Fruit fly (Drosophila melanogaster): Measurements from ENCODE around the gene CG3402.

Gene CG3402

DNA sequence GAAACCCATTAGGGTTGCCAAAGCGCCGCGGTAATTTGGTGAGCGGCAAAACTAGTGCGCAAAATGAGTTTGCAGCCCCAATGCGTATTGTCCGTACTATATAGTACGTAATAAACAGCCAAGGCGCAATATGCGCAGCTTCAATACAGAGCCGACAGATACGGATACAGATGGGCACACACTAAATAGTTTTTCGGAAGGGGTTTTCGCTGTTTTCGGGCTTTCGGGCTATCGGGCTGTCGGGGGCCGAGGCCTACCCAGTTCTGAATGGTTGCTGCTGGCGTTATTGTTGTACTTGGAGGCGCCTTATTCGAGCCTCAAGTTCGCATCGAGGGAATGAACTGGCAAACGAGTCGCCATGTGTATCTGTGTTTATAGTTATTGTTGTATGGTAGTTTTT is 22.0 kb downstream of the CG3402 start (continued):
- TF ChIP-seq Opbp (GFP tag; IDR thresholded peaks at IDR 0.05; ENCODE audit: partially characterized antibody) (no peak), TFAM (GFP tag; optimal IDR thresholded peaks at IDR 0.05) (no peak), dpn (GFP tag; optimal IDR thresholded peaks at IDR 0.05) (no peak), CG6689 (GFP tag; IDR thresholded peaks at IDR 0.05) (no peak), psq (GFP tag; optimal IDR thresholded peaks at IDR 0.05) (no peak), kah (GFP tag; optimal IDR thresholded peaks at IDR 0.05) (no peak), CG1233 (GFP tag; optimal IDR thresholded peaks at IDR 0.05) (no peak), pan (optimal IDR thresholded peaks at IDR 0.05) (no peak), pan (GFP tag; optimal IDR thresholded peaks at IDR 0.05 in 1 of 2, IDR thresholded peaks at IDR 0.05 in 1 of 2) (peak in 1 of 2 experiments; percentile 28), Fer3 (tag; optimal IDR thresholded peaks at IDR 0.05) (no peak), vfl (GFP tag; optimal IDR thresholded peaks at IDR 0.05) (no peak), grau (tag; optimal IDR thresholded peaks at IDR 0.05) (no peak), trh (GFP tag; optimal IDR thresholded peaks at IDR 0.05) (no peak), sens (GFP tag) (peak; percentile 81), CG9215 (GFP tag; IDR thresholded peaks at IDR 0.05) (no peak), klu (GFP tag; IDR thresholded peaks at IDR 0.05) (no peak), vvl (GFP tag; IDR thresholded peaks at IDR 0.05) (no peak), CG31365 (tag; optimal IDR thresholded peaks at IDR 0.05) (no peak), CG7987 (GFP tag; optimal IDR thresholded peaks at IDR 0.05) (no peak), CG6683 (GFP tag; optimal IDR thresholded peaks at IDR 0.05) (no peak), pnt (GFP tag; optimal IDR thresholded peaks at IDR 0.05) (no peak), CG11093 (GFP tag; IDR thresholded peaks at IDR 0.05) (no peak), p53 (GFP tag; optimal IDR thresholded peaks at IDR 0.05) (no peak), CG6254 (GFP tag; optimal IDR thresholded peaks at IDR 0.05) (no peak), ATbp (GFP tag; optimal IDR thresholded peaks at IDR 0.05) (no peak), CG12104 (GFP tag; optimal IDR thresholded peaks at IDR 0.05) (no peak), sob (GFP tag; IDR thresholded peaks at IDR 0.05) (peak; percentile 29; the same call in 1 of the 2 replicates), CG11560 (tag; IDR thresholded peaks at IDR 0.05) (no peak), tap (tag; optimal IDR thresholded peaks at IDR 0.05) (no peak), Deaf1 (tag; optimal IDR thresholded peaks at IDR 0.05) (peak; percentile 77), ken (GFP tag; IDR thresholded peaks at IDR 0.05) (no peak), sr (GFP tag; IDR thresholded peaks at IDR 0.05) (no peak), CG7271 (tag; optimal IDR thresholded peaks at IDR 0.05) (no peak), row (GFP tag; IDR thresholded peaks at IDR 0.05) (no peak), CG18599 (GFP tag; optimal IDR thresholded peaks at IDR 0.05) (peak; percentile 15), wor (GFP tag; IDR thresholded peaks at IDR 0.05) (no peak), sd (tag; optimal IDR thresholded peaks at IDR 0.05) (peak; percentile 35), Spps (tag; optimal IDR thresholded peaks at IDR 0.05) (no peak), CG2120 (GFP tag; optimal IDR thresholded peaks at IDR 0.05) (no peak), Optix (GFP tag; IDR thresholded peaks at IDR 0.05) (no peak), Hand (GFP tag; optimal IDR thresholded peaks at IDR 0.05) (peak; percentile 13), CG10979 (tag; optimal IDR thresholded peaks at IDR 0.05) (no peak), CG10543 (GFP tag; optimal IDR thresholded peaks at IDR 0.05) (peak; percentile 86), CG4282 (GFP tag; optimal IDR thresholded peaks at IDR 0.05) (no peak), CG9932 (GFP tag; IDR thresholded peaks at IDR 0.05) (peak; percentile 45), CG15514 (GFP tag; optimal IDR thresholded peaks at IDR 0.05) (peak; percentile 49), Meics (GFP tag; optimal IDR thresholded peaks at IDR 0.05) (no peak), ase (GFP tag; IDR thresholded peaks at IDR 0.05) (no peak), CG17829 (tag; optimal IDR thresholded peaks at IDR 0.05) (no peak), CG16815 (GFP tag; optimal IDR thresholded peaks at IDR 0.05) (no peak), Asciz (GFP tag; optimal IDR thresholded peaks at IDR 0.05) (no peak), Poxn (GFP tag; IDR thresholded peaks at IDR 0.05) (no peak)

Measured in whole organism, embryonic.